Worm (Caenorhabditis elegans) whole organism, young adult: ENCODE data around the gene B0495.5.
A peak's percentile ranks its signal among the peaks of the same experiment; 100 is the strongest.

Source experiments
- D2030.7 ChIP-seq: fragments of 200-800 bp; sonication (Bioruptor generic); IDR thresholded peaks from 2 replicates; pipeline ENCODE4 v1.3.6; 2022; ENCODE audit warnings: missing genetic modification reagents, missing genetic modification characterization, missing compliant biosample characterization
- F10E7.11 ChIP-seq: sonication (generic microtip); optimal IDR thresholded peaks from 2 replicates; lab custom pipeline; 2017; ENCODE audit warnings: mild to moderate bottlenecking, missing genetic modification characterization, moderate library complexity, missing compliant biosample characterization
- T07F8.4 ChIP-seq: sonication (generic microtip); optimal IDR thresholded peaks from 2 replicates; lab custom pipeline; 2016; ENCODE audit warnings: mild to moderate bottlenecking, missing genetic modification characterization, moderate library complexity, missing compliant biosample characterization
- T26A5.8 ChIP-seq: sonication (generic microtip); optimal IDR thresholded peaks from 2 replicates; lab custom pipeline; 2016; ENCODE audit warnings: missing genetic modification characterization, missing compliant biosample characterization
- Y53F4B.3 ChIP-seq: fragments of 200-800 bp; sonication (Bioruptor generic); IDR thresholded peaks from 2 replicates; pipeline ENCODE4 v1.3.6; 2022; ENCODE audit warnings: missing genetic modification reagents, missing genetic modification characterization, missing compliant biosample characterization
- Y53G8AR.9 ChIP-seq: fragments of 200-800 bp; sonication (Bioruptor generic); conservative IDR thresholded peaks from 2 replicates; pipeline ENCODE4 v1.3.6; 2022; ENCODE audit warnings: missing genetic modification reagents, missing genetic modification characterization, missing compliant biosample characterization
- Y95B8A.8 ChIP-seq: fragments of 200-800 bp; sonication (Bioruptor generic); IDR thresholded peaks from 2 replicates; pipeline ENCODE4 v1.3.6; 2022; ENCODE audit warnings: missing genetic modification reagents, missing genetic modification characterization, missing compliant biosample characterization
- ZK185.1 ChIP-seq: sonication (generic microtip); optimal IDR thresholded peaks from 2 replicates; lab custom pipeline; 2016; ENCODE audit warnings: mild to moderate bottlenecking, missing genetic modification characterization, missing compliant biosample characterization; ENCODE audit not compliant: poor library complexity, severe bottlenecking
- akir-1 ChIP-seq: fragments of 200-800 bp; sonication (Bioruptor generic); optimal IDR thresholded peaks from 2 replicates; lab custom pipeline; 2018; ENCODE audit warnings: mild to moderate bottlenecking, missing genetic modification characterization, moderate library complexity, missing compliant biosample characterization
- aptf-2 ChIP-seq: fragments of 200-800 bp; sonication (Bioruptor generic); conservative IDR thresholded peaks from 2 replicates; pipeline ENCODE4 v1.3.6; 2022; ENCODE audit warnings: missing genetic modification reagents, missing genetic modification characterization, missing compliant biosample characterization
- atf-7 ChIP-seq: sonication (generic microtip); optimal IDR thresholded peaks from 2 replicates; lab custom pipeline; 2017; ENCODE audit warnings: mild to moderate bottlenecking, missing genetic modification characterization, missing compliant biosample characterization
- attf-3 ChIP-seq: fragments of 200-800 bp; sonication (Bioruptor generic); conservative IDR thresholded peaks from 2 replicates; pipeline ENCODE4 v1.3.6; 2022; ENCODE audit warnings: missing genetic modification reagents, missing genetic modification characterization, missing compliant biosample characterization
- attf-5 ChIP-seq: fragments of 200-800 bp; sonication (Bioruptor generic); optimal IDR thresholded peaks from 2 replicates; lab custom pipeline; 2018; ENCODE audit warnings: mild to moderate bottlenecking, missing genetic modification characterization, missing compliant biosample characterization
- cebp-1 ChIP-seq, 2 experiments: fragments of 200-800 bp in 1 of 2; sonication (Bioruptor generic) in 1 of 2; sonication (generic microtip) in 1 of 2; IDR thresholded peaks in 1 of 2; optimal IDR thresholded peaks in 1 of 2; 2 replicates each; pipeline versions ENCODE4 v1.3.6 to Lab custom; 2017 to 2022; ENCODE audit warnings: missing compliant biosample characterization in 2 of 2, missing genetic modification characterization in 2 of 2, mild to moderate bottlenecking in 1 of 2, missing genetic modification reagents in 1 of 2, moderate library complexity in 1 of 2
- cebp-2 ChIP-seq: fragments of 200-800 bp; sonication (Bioruptor generic); IDR thresholded peaks from 2 replicates; pipeline ENCODE4 v1.3.6; 2022; ENCODE audit warnings: missing genetic modification characterization, missing compliant biosample characterization
- ceh-100 ChIP-seq: fragments of 200-800 bp; sonication (Bioruptor generic); IDR thresholded peaks from 2 replicates; pipeline ENCODE4 v1.3.6; 2022; ENCODE audit warnings: missing genetic modification reagents, missing genetic modification characterization, missing compliant biosample characterization
- ceh-40 ChIP-seq: fragments of 200-800 bp; sonication (Bioruptor generic); IDR thresholded peaks from 2 replicates; pipeline ENCODE4 v1.3.6; 2022; ENCODE audit warnings: missing genetic modification characterization, missing compliant biosample characterization
- ceh-91 ChIP-seq: fragments of 200-800 bp; sonication (Bioruptor generic); IDR thresholded peaks from 2 replicates; pipeline ENCODE4 v1.3.6; 2022; ENCODE audit warnings: missing genetic modification reagents, missing genetic modification characterization, missing compliant biosample characterization
- die-1 ChIP-seq: sonication (generic microtip); optimal IDR thresholded peaks from 2 replicates; lab custom pipeline; 2016; ENCODE audit warnings: missing genotype, mild to moderate bottlenecking, missing genetic modification characterization, missing compliant biosample characterization
- dox-1 ChIP-seq: fragments of 200-800 bp; sonication (Bioruptor generic); IDR thresholded peaks from 2 replicates; pipeline ENCODE4 v1.3.6; 2022; ENCODE audit warnings: missing genetic modification reagents, missing genetic modification characterization, missing compliant biosample characterization
- egl-18 ChIP-seq: fragments of 200-800 bp; sonication (Bioruptor generic); IDR thresholded peaks from 2 replicates; pipeline ENCODE4 v1.3.6; 2022; ENCODE audit warnings: missing genetic modification reagents, missing genetic modification characterization, missing compliant biosample characterization
- egl-44 ChIP-seq: fragments of 200-800 bp; sonication (Bioruptor generic); IDR thresholded peaks from 2 replicates; pipeline ENCODE4 v1.3.6; 2022; ENCODE audit warnings: missing genetic modification reagents, missing genetic modification characterization, missing compliant biosample characterization
- hlh-26 ChIP-seq: fragments of 200-800 bp; sonication (Bioruptor generic); conservative IDR thresholded peaks from 2 replicates; pipeline ENCODE4 v1.3.6; 2022; ENCODE audit warnings: missing genetic modification reagents, missing genetic modification characterization, missing compliant biosample characterization
- hmg-20 ChIP-seq: fragments of 200-800 bp; sonication (Bioruptor generic); IDR thresholded peaks from 2 replicates; pipeline ENCODE4 v1.3.6; 2022; ENCODE audit warnings: missing genetic modification reagents, missing genetic modification characterization, missing compliant biosample characterization
- hsf-1 ChIP-seq: fragments of 200-800 bp; sonication (Bioruptor generic); IDR thresholded peaks from 2 replicates; pipeline ENCODE4 v1.3.6; 2022; ENCODE audit warnings: missing genetic modification reagents, missing genetic modification characterization, missing compliant biosample characterization
- let-526 ChIP-seq: fragments of 200-800 bp; sonication (Bioruptor generic); IDR thresholded peaks from 2 replicates; pipeline ENCODE4 v1.3.6; 2022; ENCODE audit warnings: missing genetic modification reagents, missing genetic modification characterization, missing compliant biosample characterization
- lin-54 ChIP-seq: fragments of 200-800 bp; sonication (Bioruptor generic); optimal IDR thresholded peaks from 2 replicates; lab custom pipeline; 2018; ENCODE audit warnings: mild to moderate bottlenecking, missing genetic modification characterization, missing compliant biosample characterization
- lsl-1 ChIP-seq: fragments of 200-800 bp; sonication (Bioruptor generic); optimal IDR thresholded peaks from 2 replicates; lab custom pipeline; 2018; ENCODE audit warnings: mild to moderate bottlenecking, missing genetic modification characterization, moderate library complexity, missing compliant biosample characterization
- madf-10 ChIP-seq: sonication (generic microtip); optimal IDR thresholded peaks from 2 replicates; lab custom pipeline; 2016; ENCODE audit warnings: mild to moderate bottlenecking, missing genetic modification characterization, missing compliant biosample characterization
- mel-28 ChIP-seq: sonication (generic microtip); optimal IDR thresholded peaks from 2 replicates; lab custom pipeline; 2016; ENCODE audit warnings: borderline replicate concordance, mild to moderate bottlenecking, missing genetic modification characterization, missing compliant biosample characterization
- nfya-2 ChIP-seq: fragments of 200-800 bp; sonication (Bioruptor generic); IDR thresholded peaks from 2 replicates; pipeline ENCODE4 v1.3.6; 2022; ENCODE audit warnings: missing genetic modification reagents, missing genetic modification characterization, missing compliant biosample characterization
- nfyb-1 ChIP-seq: fragments of 200-800 bp; sonication (Bioruptor generic); IDR thresholded peaks from 2 replicates; pipeline ENCODE4 v1.3.6; 2022; ENCODE audit warnings: missing genetic modification reagents, missing genetic modification characterization, missing compliant biosample characterization
- nhr-120 ChIP-seq: fragments of 200-800 bp; sonication (Bioruptor generic); IDR thresholded peaks from 2 replicates; pipeline ENCODE4 v1.3.6; 2022; ENCODE audit warnings: missing genetic modification characterization, missing compliant biosample characterization
- nhr-27 ChIP-seq: fragments of 200-800 bp; sonication (Bioruptor generic); optimal IDR thresholded peaks from 2 replicates; lab custom pipeline; 2018; ENCODE audit warnings: mild to moderate bottlenecking, missing genetic modification characterization, moderate library complexity, missing compliant biosample characterization
- nhr-80 ChIP-seq: sonication (generic microtip); optimal IDR thresholded peaks from 2 replicates; lab custom pipeline; 2016; ENCODE audit warnings: missing genetic modification characterization, missing compliant biosample characterization
- nhr-90 ChIP-seq: sonication (generic microtip); optimal IDR thresholded peaks from 2 replicates; lab custom pipeline; 2016; ENCODE audit warnings: missing genotype, mild to moderate bottlenecking, missing genetic modification characterization, missing compliant biosample characterization
- pha-4 ChIP-seq: fragments of 150-350 bp; sonication (generic microtip); optimal IDR thresholded peaks from 2 replicates; lab custom pipeline; 2014; ENCODE audit warnings: missing biosample characterization, missing genetic modification reagents, missing genetic modification characterization
- repo-1 ChIP-seq: sonication (generic microtip); optimal IDR thresholded peaks from 2 replicates; lab custom pipeline; 2017; ENCODE audit warnings: mild to moderate bottlenecking, missing genetic modification characterization, missing compliant biosample characterization
- rpc-1 ChIP-seq, 2 experiments: fragments of 150-350 bp in 1 of 2; sonication (generic microtip) in 1 of 2; optimal IDR thresholded peaks; 2 replicates each; lab custom pipeline; 2014 to 2018; ENCODE audit warnings: missing biosample characterization in 1 of 2, missing genetic modification characterization in 1 of 2, missing genetic modification reagents in 1 of 2, missing genotype in 1 of 2
- snpc-1.3 ChIP-seq: sonication (generic microtip); optimal IDR thresholded peaks from 2 replicates; lab custom pipeline; 2017; ENCODE audit warnings: missing genetic modification characterization, mild to moderate bottlenecking, missing compliant biosample characterization, antibody characterized with exemption, moderate library complexity, missing genotype, missing genetic modification reagents; ENCODE audit not compliant: insufficient read depth
- tbp1 ChIP-seq: fragments of 200-800 bp; sonication (Bioruptor generic); optimal IDR thresholded peaks from 2 replicates; lab custom pipeline; 2018; ENCODE audit warnings: mild to moderate bottlenecking, missing genetic modification characterization, missing compliant biosample characterization
- unc-62 ChIP-seq: fragments of 150-350 bp; optimal IDR thresholded peaks from 2 replicates; lab custom pipeline; 2014; ENCODE audit warnings: missing biosample characterization, missing genetic modification reagents, missing genetic modification characterization
- xnd-1 ChIP-seq: sonication (generic microtip); optimal IDR thresholded peaks from 2 replicates; lab custom pipeline; 2016; ENCODE audit warnings: missing genotype, missing genetic modification reagents, missing genetic modification characterization, missing compliant biosample characterization
- ztf-18 ChIP-seq: sonication (generic microtip); optimal IDR thresholded peaks from 2 replicates; lab custom pipeline; 2016; ENCODE audit warnings: missing genotype, mild to moderate bottlenecking, missing genetic modification characterization, missing compliant biosample characterization
- ztf-22 ChIP-seq: fragments of 200-800 bp; sonication (Bioruptor generic); optimal IDR thresholded peaks from 2 replicates; lab custom pipeline; 2018; ENCODE audit warnings: mild to moderate bottlenecking, missing genetic modification characterization, moderate library complexity, missing compliant biosample characterization
- ztf-25 ChIP-seq: fragments of 200-800 bp; sonication (Bioruptor generic); IDR thresholded peaks from 2 replicates; pipeline ENCODE4 v1.3.6; 2022; ENCODE audit warnings: missing genetic modification reagents, missing genetic modification characterization, missing compliant biosample characterization
- ztf-28 ChIP-seq: fragments of 200-800 bp; sonication (Bioruptor generic); IDR thresholded peaks from 2 replicates; pipeline ENCODE4 v1.3.6; 2022; ENCODE audit warnings: missing genetic modification reagents, missing genetic modification characterization, missing compliant biosample characterization
- ztf-3 ChIP-seq: fragments of 200-800 bp; sonication (Bioruptor generic); optimal IDR thresholded peaks from 2 replicates; lab custom pipeline; 2018; ENCODE audit warnings: mild to moderate bottlenecking, missing genetic modification characterization, missing compliant biosample characterization

B0495.5 gene

DNA sequence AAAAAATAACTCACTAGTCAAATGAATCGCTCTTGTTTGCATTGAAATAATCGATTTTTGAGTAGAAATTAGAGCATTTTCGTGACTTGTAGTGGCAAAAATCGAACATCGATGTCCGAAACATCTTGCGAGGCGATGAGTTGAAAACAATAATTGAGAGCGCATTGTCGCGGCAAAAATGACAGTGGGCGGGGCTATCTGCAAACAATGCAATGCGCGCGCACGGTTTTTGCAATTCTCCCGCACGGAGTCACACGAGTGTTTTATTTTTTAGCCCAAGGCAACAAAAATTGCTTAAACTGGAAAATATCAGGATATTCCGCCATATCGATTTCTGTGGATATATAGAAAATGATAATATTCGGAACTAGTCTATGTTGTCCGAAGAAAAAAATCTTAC is 10.2 kb upstream of the B0495.5 start, which contains the start of gene B0495.9 (continued):
- TF ChIP-seq attf-5 = peak; percentile 60
- no peak for TF ChIP-seq egl-44 (GFP tag; lab: Robert Waterston, UW)
- TF ChIP-seq D2030.7 (GFP tag; lab: Robert Waterston, UW) = no peak
- TF ChIP-seq akir-1 (GFP tag; lab: Kevin White, UChicago) = no peak
- no peak for TF ChIP-seq F10E7.11 (tag; lab: Kevin White, UChicago)
- TF ChIP-seq nhr-90 (tag; lab: Kevin White, UChicago) = no peak
- TF ChIP-seq madf-10 (tag; lab: Kevin White, UChicago) = no peak
- TF ChIP-seq T07F8.4 (tag; lab: Kevin White, UChicago) = no peak
- TF ChIP-seq atf-7 (tag; lab: Kevin White, UChicago) = no peak
- TF ChIP-seq nfyb-1 (GFP tag; lab: Robert Waterston, UW) = peak; percentile 44; the same call in 1 of the 2 replicates
- no peak for TF ChIP-seq cebp-2 (GFP tag; lab: Robert Waterston, UW)
- TF ChIP-seq pha-4 (tag; lab: Kevin White, UChicago) = no peak
- peak; percentile 66 for TF ChIP-seq ZK185.1
- TF ChIP-seq T26A5.8 (tag; lab: Kevin White, UChicago) = no peak
- TF ChIP-seq Y95B8A.8 (GFP tag; lab: Robert Waterston, UW) = no peak
- no peak for TF ChIP-seq aptf-2 (GFP tag; lab: Robert Waterston, UW)
- TF ChIP-seq lin-54 (GFP tag; lab: Kevin White, UChicago) = peak; percentile 43
- peak; percentile 60 for TF ChIP-seq lsl-1
- TF ChIP-seq attf-3 (GFP tag; lab: Robert Waterston, UW) = 0 out of 2 replicates have a peak, but pooled peaks have one; percentile 38
- no peak for TF ChIP-seq hmg-20 (GFP tag; lab: Robert Waterston, UW)
- no peak for TF ChIP-seq ztf-3
- TF ChIP-seq dox-1 = peak; percentile 81
- TF ChIP-seq die-1 = peak; percentile 40
- no peak for TF ChIP-seq ztf-22 (GFP tag; lab: Kevin White, UChicago)
- TF ChIP-seq ztf-25 = 0 out of 2 replicates have a peak, but pooled peaks have one; percentile 45
- no peak for TF ChIP-seq hsf-1 (GFP tag; lab: Robert Waterston, UW)
- peak; percentile 51 for TF ChIP-seq nhr-80 (tag; lab: Kevin White, UChicago)
- TF ChIP-seq tbp1 = peak; percentile 36
- TF ChIP-seq unc-62 = no peak
- TF ChIP-seq xnd-1 (tag; lab: Kevin White, UChicago) = peak; percentile 12
- TF ChIP-seq ceh-40 = no peak
- TF ChIP-seq let-526 (GFP tag; lab: Robert Waterston, UW) = no peak
- TF ChIP-seq repo-1 (tag; lab: Kevin White, UChicago) = no peak
- no peak for TF ChIP-seq cebp-1 (GFP tag; IDR thresholded peaks at IDR 0.05; lab: Robert Waterston, UW)
- peak; percentile 63 for TF ChIP-seq cebp-1 (tag; optimal IDR thresholded peaks at IDR 0.05; lab: Kevin White, UChicago)
- TF ChIP-seq snpc-1.3 (tag; lab: Kevin White, UChicago) = no peak
- TF ChIP-seq ceh-100 (GFP tag; lab: Robert Waterston, UW) = peak; percentile 42
- peak; percentile 49 for TF ChIP-seq ztf-18
- TF ChIP-seq nhr-120 = no peak
- TF ChIP-seq ceh-91 = no peak
- TF ChIP-seq nhr-27 (tag; lab: Kevin White, UChicago) = no peak
- TF ChIP-seq Y53G8AR.9 (GFP tag; lab: Robert Waterston, UW) = 0 out of 2 replicates have a peak, but pooled peaks have one; percentile 55
- TF ChIP-seq ztf-28 (GFP tag; lab: Robert Waterston, UW) = peak; percentile 73; the same call in 1 of the 2 replicates
- TF ChIP-seq nfya-2 (GFP tag; lab: Robert Waterston, UW) = no peak
- TF ChIP-seq egl-18 (GFP tag; lab: Robert Waterston, UW) = no peak
- TF ChIP-seq hlh-26 (GFP tag; lab: Robert Waterston, UW) = no peak
- TF ChIP-seq mel-28 (tag; lab: Kevin White, UChicago) = no peak
- TF ChIP-seq Y53F4B.3 = no peak
- TF ChIP-seq rpc-1 (optimal IDR thresholded peaks at IDR 0.05; lab: Kevin White, UChicago) = peak; percentile 40
- no peak for TF ChIP-seq rpc-1 (tag; optimal IDR thresholded peaks at IDR 0.05; lab: Kevin White, UChicago)
